Fruit fly (Drosophila melanogaster) whole organism, prepupa: ENCODE measurements around the gene robl37BC.

ENCODE experiments used
- Blimp-1 ChIP-seq: fragments of 200-800 bp; sonication (Bioruptor generic); optimal IDR thresholded peaks from 3 replicates; lab custom pipeline; 2017; ENCODE audit warnings: missing biosample characterization, missing genetic modification characterization, mild to moderate bottlenecking, moderate library complexity, missing genetic modification reagents
- CG10631 ChIP-seq: fragments of 200-800 bp; sonication (Bioruptor generic); optimal IDR thresholded peaks from 2 replicates; lab custom pipeline; 2016; ENCODE audit warnings: missing biosample characterization, missing genetic modification characterization
- CG11762 ChIP-seq: fragments of 200-800 bp; sonication (Bioruptor generic); optimal IDR thresholded peaks from 3 replicates; lab custom pipeline; 2016; ENCODE audit warnings: missing biosample characterization, missing genetic modification characterization; ENCODE audit not compliant: insufficient read depth
- CG11902 ChIP-seq: fragments of 200-800 bp; sonication (Bioruptor generic); optimal IDR thresholded peaks from 3 replicates; lab custom pipeline; 2016; ENCODE audit warnings: missing biosample characterization, missing genetic modification characterization
- CG15336 ChIP-seq: fragments of 200-800 bp; sonication (Bioruptor generic); IDR thresholded peaks from 2 replicates; pipeline ENCODE4 v1.3.6; 2022; ENCODE audit warnings: missing biosample characterization, missing genetic modification characterization
- CG1621 ChIP-seq: fragments of 200-800 bp; sonication (Bioruptor generic); optimal IDR thresholded peaks from 3 replicates; lab custom pipeline; 2018; ENCODE audit warnings: missing biosample characterization, mild to moderate bottlenecking, missing genetic modification characterization
- CG3032 ChIP-seq: fragments of 200-800 bp; optimal IDR thresholded peaks from 2 replicates; lab custom pipeline; 2019; ENCODE audit warnings: missing biosample characterization, mild to moderate bottlenecking, missing genetic modification characterization, moderate library complexity
- CG32006 ChIP-seq: fragments of 200-800 bp; sonication (Bioruptor generic); optimal IDR thresholded peaks from 3 replicates; lab custom pipeline; 2017; ENCODE audit warnings: missing biosample characterization, mild to moderate bottlenecking, missing genetic modification characterization
- CG3919 ChIP-seq: fragments of 200-800 bp; sonication (Bioruptor generic); optimal IDR thresholded peaks from 3 replicates; lab custom pipeline; 2016; ENCODE audit warnings: missing biosample characterization, missing genetic modification characterization
- CG4318 ChIP-seq: fragments of 200-800 bp; sonication (Bioruptor generic); optimal IDR thresholded peaks from 3 replicates; lab custom pipeline; 2017; ENCODE audit warnings: missing biosample characterization, mild to moderate bottlenecking, missing genetic modification characterization
- CG6163 ChIP-seq: fragments of 200-800 bp; sonication (Bioruptor generic); IDR thresholded peaks from 3 replicates; pipeline ENCODE4 v1.3.6; 2022; ENCODE audit warnings: missing biosample characterization, missing genetic modification characterization
- CG7368 ChIP-seq: fragments of 200-800 bp; sonication (Bioruptor generic); optimal IDR thresholded peaks from 3 replicates; lab custom pipeline; 2016; ENCODE audit warnings: missing biosample characterization, missing genetic modification characterization
- CG8319 ChIP-seq: fragments of 200-800 bp; sonication (Bioruptor generic); optimal IDR thresholded peaks from 3 replicates; lab custom pipeline; 2016; ENCODE audit warnings: missing biosample characterization, missing genetic modification characterization
- CG9139 ChIP-seq: fragments of 200-800 bp; sonication (Bioruptor generic); optimal IDR thresholded peaks from 3 replicates; lab custom pipeline; 2017; ENCODE audit warnings: missing biosample characterization, mild to moderate bottlenecking, missing genetic modification characterization
- Eip93F ChIP-seq: fragments of 200-800 bp; sonication (Bioruptor generic); optimal IDR thresholded peaks from 2 replicates; lab custom pipeline; 2016; ENCODE audit warnings: missing biosample characterization, mild to moderate bottlenecking, missing genetic modification characterization
- Ets96B ChIP-seq: fragments of 200-800 bp; optimal IDR thresholded peaks from 2 replicates; lab custom pipeline; 2019; ENCODE audit warnings: missing biosample characterization, mild to moderate bottlenecking, missing genetic modification characterization, moderate library complexity
- Gug ChIP-seq: fragments of 200-800 bp; sonication (Bioruptor generic); IDR thresholded peaks from 2 replicates; pipeline ENCODE4 v1.3.6; 2022; ENCODE audit warnings: missing biosample characterization, missing genetic modification characterization
- Hr4 ChIP-seq: fragments of 200-800 bp; sonication (Bioruptor generic); optimal IDR thresholded peaks from 3 replicates; lab custom pipeline; 2016; ENCODE audit warnings: missing biosample characterization, missing genetic modification characterization
- Met ChIP-seq: fragments of 200-800 bp; sonication (Bioruptor generic); optimal IDR thresholded peaks from 3 replicates; lab custom pipeline; 2016; ENCODE audit warnings: missing biosample characterization, missing genetic modification characterization
- Sox102F ChIP-seq: fragments of 200-800 bp; sonication (Bioruptor generic); optimal IDR thresholded peaks from 2 replicates; lab custom pipeline; 2016; ENCODE audit warnings: missing biosample characterization, mild to moderate bottlenecking, missing genetic modification characterization
- Sox14 ChIP-seq: fragments of 200-800 bp; sonication (Bioruptor generic); optimal IDR thresholded peaks from 3 replicates; lab custom pipeline; 2016; ENCODE audit warnings: missing biosample characterization, missing genetic modification characterization
- Sox15 ChIP-seq: fragments of 200-800 bp; sonication (Bioruptor generic); optimal IDR thresholded peaks from 3 replicates; lab custom pipeline; 2016; ENCODE audit warnings: missing biosample characterization, missing genetic modification characterization
- achi ChIP-seq: fragments of 200-800 bp; sonication (Bioruptor generic); optimal IDR thresholded peaks from 3 replicates; lab custom pipeline; 2016; ENCODE audit warnings: missing biosample characterization, missing genetic modification characterization
- cyc ChIP-seq: fragments of 200-800 bp; sonication (Bioruptor generic); optimal IDR thresholded peaks from 3 replicates; lab custom pipeline; 2016; ENCODE audit warnings: missing biosample characterization, missing genetic modification characterization
- dac ChIP-seq: fragments of 200-800 bp; sonication (Bioruptor generic); optimal IDR thresholded peaks from 2 replicates; lab custom pipeline; 2017; ENCODE audit warnings: missing biosample characterization, mild to moderate bottlenecking, missing genetic modification characterization
- dsx ChIP-seq: fragments of 200-800 bp; optimal IDR thresholded peaks from 3 replicates; lab custom pipeline; 2019; ENCODE audit warnings: missing biosample characterization, mild to moderate bottlenecking, missing genetic modification characterization, moderate library complexity; ENCODE audit not compliant: poor library complexity, severe bottlenecking
- eg ChIP-seq: fragments of 200-800 bp; sonication (Bioruptor generic); IDR thresholded peaks from 3 replicates; pipeline ENCODE4 v1.3.6; 2022; ENCODE audit warnings: missing biosample characterization, missing genetic modification characterization
- esn ChIP-seq: fragments of 200-800 bp; sonication (Bioruptor generic); optimal IDR thresholded peaks from 2 replicates; lab custom pipeline; 2016; ENCODE audit warnings: missing biosample characterization, mild to moderate bottlenecking, missing genetic modification characterization, moderate library complexity
- fd59A ChIP-seq: fragments of 200-800 bp; sonication (Bioruptor generic); optimal IDR thresholded peaks from 2 replicates; lab custom pipeline; 2017; ENCODE audit warnings: missing biosample characterization, mild to moderate bottlenecking, missing genetic modification characterization, missing genetic modification reagents
- fd85E ChIP-seq: fragments of 200-800 bp; sonication (Bioruptor generic); optimal IDR thresholded peaks from 3 replicates; lab custom pipeline; 2016; ENCODE audit warnings: missing biosample characterization, missing genetic modification characterization
- fkh ChIP-seq: fragments of 200-800 bp; sonication (Bioruptor generic); optimal IDR thresholded peaks from 3 replicates; lab custom pipeline; 2017; ENCODE audit warnings: missing biosample characterization, mild to moderate bottlenecking, missing genetic modification characterization, moderate library complexity
- lz ChIP-seq: fragments of 200-800 bp; sonication (Bioruptor generic); optimal IDR thresholded peaks from 3 replicates; lab custom pipeline; 2016; ENCODE audit warnings: missing biosample characterization, missing genetic modification characterization
- salr ChIP-seq, 2 experiments: fragments of 200-800 bp; sonication (Bioruptor generic); optimal IDR thresholded peaks; 3 replicates each; lab custom pipeline; 2016 to 2018; ENCODE audit warnings: missing biosample characterization in 2 of 2, missing genetic modification characterization in 2 of 2, mild to moderate bottlenecking in 1 of 2
- spab ChIP-seq: fragments of 200-800 bp; sonication (Bioruptor generic); optimal IDR thresholded peaks from 2 replicates; lab custom pipeline; 2017; ENCODE audit warnings: missing biosample characterization, mild to moderate bottlenecking, missing genetic modification characterization, missing genetic modification reagents
- svp ChIP-seq: fragments of 200-800 bp; sonication (Bioruptor generic); peaks from one replicate; lab custom pipeline; 2016; ENCODE audit warnings: missing biosample characterization, missing genetic modification characterization

The robl37BC gene

dm6 chr2L:18987078-18987895, 23.4 kb upstream of the robl37BC start, which contains the start of the genes Swip-1 and EMC5 (continued):
- TF ChIP-seq achi (GFP tag; lab: Kevin White, UChicago) (peak; percentile 20), dac (GFP tag; lab: Kevin White, UChicago) (no peak), CG15336 (GFP tag; lab: Robert Waterston, UW) (no peak), Gug (no peak), Sox14 (GFP tag; lab: Kevin White, UChicago) (peak; percentile 10), CG8319 (GFP tag; lab: Kevin White, UChicago) (no peak), CG3032 (tag; lab: Kevin White, UChicago) (peak; percentile 66), spab (GFP tag; lab: Kevin White, UChicago) (no peak), CG10631 (GFP tag; lab: Kevin White, UChicago) (peak; percentile 71), CG11762 (GFP tag; lab: Kevin White, UChicago) (no peak), Hr4 (peak; percentile 49), salr (GFP tag; optimal IDR thresholded peaks at IDR 0.05; lab: Kevin White, UChicago) (peak in 1 of 2 experiments; percentile 58), svp (GFP tag; lab: Kevin White, UChicago) (no peak), CG9139 (no peak)

dm6 chr2L:18990133-18990532, 20.5 kb upstream of the robl37BC start, which contains the start of gene CG15170:
Gene CG15170, minus strand, starts transcription at chr2L:18990233.
- TF ChIP-seq CG11902, result no peak
- TF ChIP-seq Sox102F (GFP tag; lab: Kevin White, UChicago), result no peak
- TF ChIP-seq CG4318, result no peak
- no peak for TF ChIP-seq cyc
- no peak for TF ChIP-seq CG1621 (tag; lab: Kevin White, UChicago)
- no peak for TF ChIP-seq Gug
- no peak for TF ChIP-seq CG8319 (GFP tag; lab: Kevin White, UChicago)
- TF ChIP-seq eg (GFP tag; lab: Robert Waterston, UW), result no peak
- no peak for TF ChIP-seq CG10631 (GFP tag; lab: Kevin White, UChicago)
- TF ChIP-seq Sox14 (GFP tag; lab: Kevin White, UChicago), result no peak
- TF ChIP-seq Eip93F, result no peak
- TF ChIP-seq fkh (GFP tag; lab: Kevin White, UChicago), result no peak
- no peak for TF ChIP-seq Blimp-1 (GFP tag; lab: Kevin White, UChicago)
- TF ChIP-seq lz (GFP tag; lab: Kevin White, UChicago), result no peak
- TF ChIP-seq Hr4, result no peak
- TF ChIP-seq Met (GFP tag; lab: Kevin White, UChicago), result no peak

- TF ChIP-seq lz (GFP tag; lab: Kevin White, UChicago) (no peak), CG6163 (no peak), Met (GFP tag; lab: Kevin White, UChicago) (no peak), spab (GFP tag; lab: Kevin White, UChicago) (no peak), achi (GFP tag; lab: Kevin White, UChicago) (no peak), CG11762 (GFP tag; lab: Kevin White, UChicago) (no peak), CG3032 (tag; lab: Kevin White, UChicago) (no peak), fkh (GFP tag; lab: Kevin White, UChicago) (no peak), fd85E (GFP tag; lab: Kevin White, UChicago) (no peak), CG7368 (GFP tag; lab: Kevin White, UChicago) (no peak), Gug (no peak), fd59A (no peak), dsx (GFP tag; lab: Kevin White, UChicago) (no peak), esn (no peak), cyc (no peak), Sox15 (GFP tag; lab: Kevin White, UChicago) (no peak)
Observed at dm6 chr2L:18990720-18991119, 19.9 kb upstream of the robl37BC start, which contains the start of gene CG15169. Gene CG15169, plus strand, starts transcription at chr2L:18991020.

- TF ChIP-seq Gug, result no peak
- TF ChIP-seq Ets96B, result no peak
- TF ChIP-seq fd59A, result no peak
- no peak for TF ChIP-seq CG11762 (GFP tag; lab: Kevin White, UChicago)
- TF ChIP-seq CG3919 (GFP tag; lab: Kevin White, UChicago), result no peak
- TF ChIP-seq CG11902, result no peak
- no peak for TF ChIP-seq fkh (GFP tag; lab: Kevin White, UChicago)
- no peak for TF ChIP-seq CG32006 (GFP tag; lab: Kevin White, UChicago)
Observed at dm6 chr2L:18992196-18992595, 18.5 kb upstream of the robl37BC start, which contains the start of gene CG46465. Gene CG46465, plus strand, starts transcription at chr2L:18992496.
